Fruit fly (Drosophila melanogaster): ENCODE results near the gene CG11703.

CG11703 gene

DNA sequence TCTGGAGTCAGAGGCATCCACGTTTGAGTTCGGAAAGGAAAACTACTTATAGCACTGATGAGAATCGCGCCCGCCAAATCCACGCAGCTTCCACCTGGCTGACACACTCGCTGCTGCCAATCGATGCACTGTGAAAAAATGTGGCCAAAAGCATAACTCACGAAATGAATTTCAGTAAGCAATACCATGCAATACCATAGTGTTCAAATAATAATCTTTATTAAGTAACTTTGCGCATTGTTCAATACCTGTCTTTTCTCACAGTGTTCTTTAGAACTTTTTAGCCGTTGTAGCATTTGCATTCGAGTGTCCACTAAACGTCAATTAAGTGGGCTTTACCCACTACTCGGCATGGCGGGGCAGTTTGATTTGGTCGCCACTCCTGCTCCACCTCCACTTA, 27.3 kb upstream of the CG11703 start:
- no peak for TF ChIP-seq Mio (GFP tag; optimal IDR thresholded peaks at IDR 0.05)
- peak; percentile 21 for TF ChIP-seq fru (GFP tag; optimal IDR thresholded peaks at IDR 0.05)
- peak; percentile 42 for TF ChIP-seq h (GFP tag; optimal IDR thresholded peaks at IDR 0.05)
- TF ChIP-seq foxo (GFP tag; optimal IDR thresholded peaks at IDR 0.05), result peak in 1 of 2 experiments; percentile 23
- peak; percentile 21 for TF ChIP-seq rgr (GFP tag; optimal IDR thresholded peaks at IDR 0.05)
- no peak for TF ChIP-seq Dif (GFP tag; optimal IDR thresholded peaks at IDR 0.05; ENCODE audit: partially characterized antibody)

DNA sequence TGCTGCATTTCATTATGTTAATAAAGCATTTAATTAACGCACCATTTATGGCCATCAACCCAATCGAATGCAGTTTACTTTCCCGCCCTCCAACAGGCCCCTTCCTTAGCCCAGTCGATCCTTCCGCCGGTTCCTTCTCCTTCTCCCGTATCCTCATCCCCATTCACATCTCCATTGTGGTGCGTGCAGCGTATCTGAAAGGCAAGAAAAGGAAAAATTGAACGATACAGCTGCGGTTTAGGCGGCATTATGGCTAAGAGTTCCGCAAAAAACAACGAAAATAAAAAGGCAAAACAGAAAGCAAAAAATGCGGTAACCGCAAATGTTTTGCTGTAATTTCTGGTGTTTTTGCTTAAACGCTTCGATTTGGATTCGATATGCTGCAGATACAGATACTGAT, 26.0 kb upstream of the CG11703 start:
- TF ChIP-seq sv (GFP tag; optimal IDR thresholded peaks at IDR 0.05) (no peak), psq (GFP tag; optimal IDR thresholded peaks at IDR 0.05) (peak; percentile 21)

DNA sequence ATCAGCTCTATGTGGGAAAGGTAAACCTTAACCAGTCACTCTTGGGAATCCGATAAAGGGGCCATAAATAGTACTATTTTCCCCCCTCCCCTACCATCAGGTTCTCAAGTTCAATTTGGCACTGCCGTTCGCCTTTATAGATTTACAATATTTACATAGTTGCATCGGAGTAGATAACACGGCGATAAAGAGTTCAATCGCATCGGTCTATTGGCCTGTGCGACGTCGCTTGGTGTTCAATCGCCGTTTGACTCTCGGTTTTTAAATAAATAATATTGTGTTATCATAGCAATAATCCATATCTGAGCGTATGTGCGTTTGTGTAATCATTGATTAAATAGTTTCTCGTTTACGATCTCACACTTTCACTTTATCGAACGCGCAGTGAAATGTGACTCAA, 22.1 kb upstream of the CG11703 start:
- TF ChIP-seq foxo (GFP tag; optimal IDR thresholded peaks at IDR 0.05) (no peak), sage (GFP tag; optimal IDR thresholded peaks at IDR 0.05) (no peak), Rel (GFP tag; optimal IDR thresholded peaks at IDR 0.05) (no peak), Rel (tag; optimal IDR thresholded peaks at IDR 0.05) (no peak), CrebA (GFP tag; optimal IDR thresholded peaks at IDR 0.05; ENCODE audit: borderline replicate concordance) (no peak), Hnf4 (GFP tag; optimal IDR thresholded peaks at IDR 0.05) (no peak), Hr83 (GFP tag; optimal IDR thresholded peaks at IDR 0.05; ENCODE audit: poor library complexity, severe bottlenecking) (no peak), Myc (optimal IDR thresholded peaks at IDR 0.05) (no peak), lola (GFP tag; optimal IDR thresholded peaks at IDR 0.05) (no peak), Jra (GFP tag; optimal IDR thresholded peaks at IDR 0.05) (no peak), fru (GFP tag; optimal IDR thresholded peaks at IDR 0.05) (no peak), Dif (GFP tag; optimal IDR thresholded peaks at IDR 0.05; ENCODE audit: partially characterized antibody) (no peak), Mio (GFP tag; optimal IDR thresholded peaks at IDR 0.05) (no peak), OdsH (GFP tag; optimal IDR thresholded peaks at IDR 0.05) (no peak), rgr (GFP tag; optimal IDR thresholded peaks at IDR 0.05) (no peak)

dm6 chr3R:19248036-19248435, 20.1 kb upstream of the CG11703 start, which contains the start of gene CG5217:
CG5217 (minus strand) TSS chr3R:19248136.
- TF ChIP-seq psq (GFP tag; optimal IDR thresholded peaks at IDR 0.05) (no peak), Vsx2 (GFP tag; optimal IDR thresholded peaks at IDR 0.05; ENCODE audit: partially characterized antibody) (no peak), rgr (GFP tag; optimal IDR thresholded peaks at IDR 0.05) (no peak), Jra (GFP tag; optimal IDR thresholded peaks at IDR 0.05) (no peak), Myc (optimal IDR thresholded peaks at IDR 0.05) (no peak), sage (GFP tag; optimal IDR thresholded peaks at IDR 0.05) (no peak), h (GFP tag; optimal IDR thresholded peaks at IDR 0.05) (no peak), dmrt93B (GFP tag; optimal IDR thresholded peaks at IDR 0.05) (no peak), Hr83 (GFP tag; optimal IDR thresholded peaks at IDR 0.05; ENCODE audit: poor library complexity, severe bottlenecking) (no peak), CG32264 (GFP tag; optimal IDR thresholded peaks at IDR 0.05) (no peak), pan (optimal IDR thresholded peaks at IDR 0.05) (no peak), usp (GFP tag; optimal IDR thresholded peaks at IDR 0.05) (no peak), ey (GFP tag; optimal IDR thresholded peaks at IDR 0.05) (no peak), dsf (GFP tag; optimal IDR thresholded peaks at IDR 0.05; ENCODE audit: borderline replicate concordance) (no peak)

DNA sequence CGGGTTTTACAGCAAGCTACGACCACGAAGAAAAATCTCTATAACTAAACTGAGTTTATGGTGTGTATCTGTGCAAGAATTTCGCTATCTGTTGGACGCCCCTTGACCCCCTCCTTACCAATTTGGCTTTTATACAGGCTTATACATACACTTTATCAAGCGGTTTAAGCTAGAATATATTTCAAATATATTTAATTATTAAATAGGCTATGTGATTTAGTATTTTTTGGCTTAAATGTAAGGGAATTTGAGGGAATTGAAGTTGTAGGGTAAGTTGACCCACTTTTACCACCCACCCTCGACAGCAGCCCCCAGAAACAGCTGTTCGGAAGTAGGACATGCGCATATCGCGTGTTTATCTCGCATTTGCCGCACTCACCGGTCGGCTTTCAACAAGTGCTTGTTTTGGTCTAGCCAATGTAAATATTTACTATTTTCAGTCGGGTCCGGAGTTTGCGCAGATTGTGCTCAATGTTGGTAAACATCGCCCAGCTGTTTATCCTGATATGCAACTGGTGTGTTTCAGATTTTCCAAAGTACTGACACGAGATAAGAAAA, 18.2 kb upstream of the CG11703 start, which contains the start of gene unc79:
Gene unc79 (minus strand): TSS at position 51 of the 558 bp plus-strand sequence.
- TF ChIP-seq Hr78 (GFP tag; optimal IDR thresholded peaks at IDR 0.05) (no peak), Myc (optimal IDR thresholded peaks at IDR 0.05) (no peak)

- TF ChIP-seq Myc (optimal IDR thresholded peaks at IDR 0.05), result no peak
- TF ChIP-seq Dfd (GFP tag; optimal IDR thresholded peaks at IDR 0.05), result no peak
Measured at dm6 chr3R:19245399-19245798, 17.4 kb upstream of the CG11703 start.

dm6 chr3R:19238934-19239333, 11.0 kb upstream of the CG11703 start:
- no peak for TF ChIP-seq OdsH (GFP tag; optimal IDR thresholded peaks at IDR 0.05)
- TF ChIP-seq Sp1 (GFP tag; optimal IDR thresholded peaks at IDR 0.05), result no peak
- no peak for TF ChIP-seq rgr (GFP tag; optimal IDR thresholded peaks at IDR 0.05)

Data from whole organism, wandering third instar larva.